Worm (Caenorhabditis elegans): ENCODE results near the gene F19B10.4.
A peak's percentile ranks its signal among the peaks of the same experiment; 100 is the strongest.

The F19B10.4 gene

ce11 chrII:3675176-3675575, 15.3 kb downstream of the F19B10.4 start, which contains the start of gene F19B10.2:
F19B10.2 (plus strand) TSS chrII:3675476.
- TF ChIP-seq mab-5 (tag; optimal IDR thresholded peaks at IDR 0.05) (no peak), elt-3 (tag; optimal IDR thresholded peaks at IDR 0.05) (no peak), unc-39 (tag; optimal IDR thresholded peaks at IDR 0.05) (no peak), nhr-12 (tag; optimal IDR thresholded peaks at IDR 0.05) (no peak), elt-1 (tag; optimal IDR thresholded peaks at IDR 0.05; ENCODE audit: borderline replicate concordance, insufficient read depth) (no peak), snpc-4 (tag; optimal IDR thresholded peaks at IDR 0.05) (no peak), nhr-237 (tag; optimal IDR thresholded peaks at IDR 0.05) (no peak), mls-2 (tag; optimal IDR thresholded peaks at IDR 0.05) (no peak), nhr-28 (tag; optimal IDR thresholded peaks at IDR 0.05) (no peak), ceh-43 (GFP tag; optimal IDR thresholded peaks at IDR 0.05) (no peak), lsy-2 (tag; optimal IDR thresholded peaks at IDR 0.05) (no peak), lin-32 (GFP tag; optimal IDR thresholded peaks at IDR 0.05) (no peak), unc-120 (tag; optimal IDR thresholded peaks at IDR 0.05; ENCODE audit: poor library complexity, severe bottlenecking) (no peak)

- TF ChIP-seq bed-3 (GFP tag; optimal IDR thresholded peaks at IDR 0.05) (no peak), zip-8 (tag; optimal IDR thresholded peaks at IDR 0.05) (no peak), ceh-39 (tag; optimal IDR thresholded peaks at IDR 0.05) (no peak)
Measured at ce11 chrII:3678978-3679377, 19.1 kb downstream of the F19B10.4 start.

ce11 chrII:3680366-3680765, 20.5 kb downstream of the F19B10.4 start:
- TF ChIP-seq nhr-2 (tag; optimal IDR thresholded peaks at IDR 0.05) (no peak), mep-1 (tag; optimal IDR thresholded peaks at IDR 0.05) (no peak), ceh-43 (GFP tag; optimal IDR thresholded peaks at IDR 0.05) (no peak), snpc-4 (tag; optimal IDR thresholded peaks at IDR 0.05) (no peak), bed-3 (GFP tag; optimal IDR thresholded peaks at IDR 0.05) (no peak), flh-1 (GFP tag; optimal IDR thresholded peaks at IDR 0.05) (no peak), lsy-2 (tag; optimal IDR thresholded peaks at IDR 0.05) (no peak), zip-8 (tag; optimal IDR thresholded peaks at IDR 0.05) (no peak), sem-2 (GFP tag; optimal IDR thresholded peaks at IDR 0.05) (no peak), nhr-28 (tag; optimal IDR thresholded peaks at IDR 0.05) (no peak), hlh-1 (tag; optimal IDR thresholded peaks at IDR 0.05) (no peak), ham-2 (GFP tag; optimal IDR thresholded peaks at IDR 0.05) (no peak), drap-1 (GFP tag; optimal IDR thresholded peaks at IDR 0.05) (no peak), unc-62 (GFP tag; optimal IDR thresholded peaks at IDR 0.05) (no peak), unc-120 (tag; optimal IDR thresholded peaks at IDR 0.05; ENCODE audit: poor library complexity, severe bottlenecking) (no peak), nhr-76 (tag; optimal IDR thresholded peaks at IDR 0.05) (no peak), nhr-237 (tag; optimal IDR thresholded peaks at IDR 0.05) (no peak), elt-3 (tag; optimal IDR thresholded peaks at IDR 0.05) (no peak)

ce11 chrII:3681365-3682083, 21.6 kb downstream of the F19B10.4 start, which contains the start of gene F19B10.10:
F19B10.10 (minus strand) TSS chrII:3681415.
- no peak for TF ChIP-seq tbx-8 (GFP tag; optimal IDR thresholded peaks at IDR 0.05)
- peak; percentile 92 for TF ChIP-seq zip-8 (tag; optimal IDR thresholded peaks at IDR 0.05)

- no peak for TF ChIP-seq blmp-1 (tag; optimal IDR thresholded peaks at IDR 0.05)
- peak; percentile 82 for TF ChIP-seq hlh-1 (tag; optimal IDR thresholded peaks at IDR 0.05)
- no peak for TF ChIP-seq zip-8 (tag; optimal IDR thresholded peaks at IDR 0.05)
- TF ChIP-seq ztf-11 (tag; optimal IDR thresholded peaks at IDR 0.05), result no peak
- no peak for TF ChIP-seq cnd-1 (tag; optimal IDR thresholded peaks at IDR 0.05)
- peak; percentile 10 for TF ChIP-seq pha-4 (tag; optimal IDR thresholded peaks at IDR 0.05)
- no peak for TF ChIP-seq sptf-1 (tag; optimal IDR thresholded peaks at IDR 0.05)
- TF ChIP-seq bed-3 (GFP tag; optimal IDR thresholded peaks at IDR 0.05), result no peak
- TF ChIP-seq mep-1 (tag; optimal IDR thresholded peaks at IDR 0.05), result peak; percentile 26
- peak; percentile 22 for TF ChIP-seq lin-13 (tag; optimal IDR thresholded peaks at IDR 0.05)
- peak; percentile 66 for TF ChIP-seq unc-62 (GFP tag; optimal IDR thresholded peaks at IDR 0.05)
- TF ChIP-seq ham-2 (GFP tag; optimal IDR thresholded peaks at IDR 0.05), result no peak
Measured at ce11 chrII:3682770-3683234, 22.9 kb downstream of the F19B10.4 start, which contains the start of gene F19B10.1. F19B10.1 (plus strand) TSS chrII:3683184.

Measured in whole organism, mixed stage, embryonic.